Fruit fly (Drosophila melanogaster) whole organism, embryonic: ENCODE measurements around the gene CG34269.

Experiments
- br ChIP-seq: fragments of >200 bp; optimal IDR thresholded peaks from 2 replicates; lab custom pipeline; 2017
- eve ChIP-seq, 2 experiments: fragments of >200 bp; optimal IDR thresholded peaks; 2 replicates each; lab custom pipeline; 2017; ENCODE audit warnings: missing biosample characterization in 2 of 2, missing genetic modification characterization in 2 of 2
- trem ChIP-seq: fragments of 200-800 bp; optimal IDR thresholded peaks from 3 replicates; lab custom pipeline; 2019; ENCODE audit warnings: missing biosample characterization, mild to moderate bottlenecking, missing genetic modification characterization, moderate library complexity

DNA sequence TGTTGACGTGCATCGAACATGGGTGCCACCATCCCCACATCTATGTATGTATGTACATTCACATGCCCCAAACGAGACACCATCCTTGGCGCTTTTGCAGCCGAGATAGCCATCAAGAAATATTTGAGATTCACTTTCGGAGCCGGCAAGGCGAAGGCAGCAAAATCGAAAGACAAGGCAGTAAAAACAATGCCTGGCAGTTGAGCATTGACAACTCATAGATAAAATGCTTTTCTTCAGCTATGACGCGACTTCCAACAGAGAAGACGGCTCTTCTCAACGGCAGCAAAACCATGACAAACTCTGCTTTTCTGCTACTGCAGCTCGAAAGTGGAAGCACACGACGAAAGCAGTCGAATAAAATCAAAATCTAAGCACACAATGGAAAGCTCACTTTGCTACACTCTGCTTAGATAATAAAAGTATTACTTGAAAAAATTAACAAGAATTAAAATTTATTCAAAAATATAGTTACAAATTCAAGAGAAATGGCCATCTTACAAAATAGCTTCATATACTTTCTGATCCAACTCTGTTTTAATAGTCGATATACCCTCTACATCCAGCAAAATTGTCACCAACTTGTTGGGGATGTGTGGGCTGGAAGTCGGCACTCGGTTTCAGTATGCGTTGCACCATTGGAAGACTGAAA lies 11.1 kb upstream of the CG34269 start:
- peak; percentile 28 for TF ChIP-seq trem (tag; lab: Kevin White, UChicago)
- no peak for TF ChIP-seq br (lab: Kevin White, UChicago)
- peak in 1 of 2 experiments; percentile 55 for TF ChIP-seq eve (GFP tag; optimal IDR thresholded peaks at IDR 0.05; lab: Kevin White, UChicago)
